Worm (Caenorhabditis elegans): Measurements from ENCODE around the gene gars-1.

DNA sequence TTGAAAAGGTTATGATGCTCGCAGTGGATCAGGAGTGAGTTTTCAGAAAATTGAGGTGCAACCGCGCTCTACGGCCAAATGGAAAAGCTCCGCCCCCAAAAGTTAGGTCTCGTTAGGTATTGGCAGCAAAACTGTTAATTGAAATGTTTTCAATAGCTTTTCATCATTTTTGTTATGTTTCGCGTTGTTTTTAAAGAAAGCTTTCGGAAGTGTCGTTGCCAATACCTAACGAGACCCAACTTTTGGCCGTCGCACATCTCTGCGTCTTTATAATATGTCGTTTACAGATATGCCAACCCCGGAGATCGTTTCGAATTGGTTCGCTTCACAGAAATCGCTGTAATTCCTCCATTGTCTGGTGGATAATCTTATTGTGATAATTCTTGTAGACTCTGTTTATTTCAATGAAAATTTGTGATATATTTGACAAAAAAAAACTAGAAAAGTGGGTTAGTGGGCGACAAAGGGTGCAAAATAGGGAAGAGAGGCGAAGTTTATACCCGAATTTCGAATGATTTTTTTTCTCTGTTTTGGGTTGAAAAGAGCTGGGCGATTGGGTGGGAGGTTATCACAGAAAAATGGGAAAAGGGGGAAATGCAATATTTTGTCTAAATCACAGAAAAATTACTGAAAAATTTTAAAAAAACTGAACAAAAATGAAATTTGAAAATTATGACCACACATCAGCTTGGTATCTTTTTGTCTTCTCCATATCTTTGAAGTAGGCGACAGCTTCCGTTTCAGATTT is 33.0 kb upstream of the gars-1 start:
- no peak for TF ChIP-seq pqm-1 (tag; optimal IDR thresholded peaks at IDR 0.05)
- no peak for TF ChIP-seq lin-39 (tag; optimal IDR thresholded peaks at IDR 0.05)
- no peak for TF ChIP-seq nhr-237 (tag; optimal IDR thresholded peaks at IDR 0.05)
- TF ChIP-seq fkh-10 (GFP tag; optimal IDR thresholded peaks at IDR 0.05): no peak

All from whole organism, L3 larva.